Fruit fly (Drosophila melanogaster): Measurements from ENCODE around the gene Zw10.

The Zw10 gene

DNA sequence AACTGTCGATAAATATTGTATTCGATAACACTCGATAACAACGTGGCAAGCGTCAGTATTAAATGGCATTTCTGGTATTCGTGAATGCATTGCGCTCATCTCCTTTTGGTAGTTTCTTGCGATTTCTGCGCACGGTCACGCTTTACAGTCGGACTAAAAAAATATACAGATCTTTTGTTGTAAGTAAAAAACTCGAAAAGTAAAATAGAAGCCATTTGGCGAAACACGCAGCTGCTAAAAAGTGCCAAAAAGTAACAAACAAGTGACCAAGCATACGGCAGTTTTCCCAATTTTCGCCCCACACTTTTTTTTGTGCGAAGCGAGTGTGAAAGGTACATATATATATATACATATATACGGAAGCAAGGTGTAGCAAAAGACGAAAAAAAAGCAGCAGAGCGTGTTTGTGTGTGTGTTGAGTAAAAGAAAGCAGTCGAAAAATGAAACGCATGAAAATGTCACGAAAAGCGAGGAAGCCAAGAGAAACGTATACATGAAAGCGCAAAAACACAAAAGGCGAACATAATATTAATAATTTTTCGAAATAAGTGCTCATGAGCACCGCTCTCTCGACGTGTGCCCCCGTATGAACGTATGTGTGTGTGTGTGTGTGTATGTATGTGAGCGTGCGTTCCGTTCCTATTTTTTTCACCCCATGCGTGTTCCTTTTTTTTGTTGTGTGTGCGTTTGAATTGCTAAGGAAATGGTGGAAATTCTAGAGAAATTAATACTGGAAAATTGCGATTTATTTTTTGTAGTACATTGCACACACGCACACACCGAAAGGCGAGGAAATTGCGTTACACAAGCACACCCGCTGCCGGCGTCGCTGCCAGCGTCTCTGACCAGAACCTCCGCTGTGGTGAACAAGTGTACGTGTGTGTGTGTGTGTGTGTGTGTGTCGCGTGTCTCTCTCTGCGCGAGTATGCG is 30.1 kb downstream of the Zw10 start, which contains the start of gene sgg (continued):
- TF ChIP-seq CG1621 (tag; optimal IDR thresholded peaks at IDR 0.05) (no peak), Eip78C (GFP tag) (peak; percentile 71), CG11902 (GFP tag; optimal IDR thresholded peaks at IDR 0.05) (no peak), Hr4 (GFP tag; optimal IDR thresholded peaks at IDR 0.05) (no peak), svp (GFP tag) (no peak)

DNA sequence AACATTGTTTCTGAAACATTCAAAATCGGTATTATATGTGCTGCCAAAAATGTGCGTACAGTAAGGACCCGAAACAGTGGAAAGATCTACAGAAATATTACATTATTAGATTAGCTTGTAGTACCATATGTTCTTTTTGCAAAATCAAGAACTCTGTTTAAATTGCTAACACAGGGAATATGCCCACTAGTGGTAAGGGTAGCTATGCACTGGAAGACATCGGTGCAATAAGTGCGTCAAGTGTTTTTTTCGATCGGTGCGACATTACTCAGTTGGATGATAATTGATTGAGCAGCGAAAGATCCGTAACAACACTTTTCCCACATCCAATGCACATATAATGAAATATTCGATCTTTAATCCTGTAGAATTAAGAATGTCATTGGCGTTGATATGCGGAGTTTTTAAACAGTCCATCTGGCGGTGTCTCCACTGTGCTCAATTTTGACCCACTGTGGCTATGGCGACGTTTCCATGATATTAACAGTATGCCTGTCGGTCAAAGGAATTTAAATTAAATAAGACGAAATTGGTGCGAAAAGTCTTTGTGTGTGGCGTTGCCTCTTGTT is 31.2 kb downstream of the Zw10 start:
- TF ChIP-seq Ets21C (GFP tag; optimal IDR thresholded peaks at IDR 0.05) (no peak), topi (GFP tag; optimal IDR thresholded peaks at IDR 0.05) (peak; percentile 43), dac (GFP tag; optimal IDR thresholded peaks at IDR 0.05) (no peak), CG11294 (GFP tag; IDR thresholded peaks at IDR 0.05) (no peak), Sox15 (GFP tag; optimal IDR thresholded peaks at IDR 0.05) (no peak), CG6276 (GFP tag; optimal IDR thresholded peaks at IDR 0.05) (peak; percentile 3), CG8319 (GFP tag; optimal IDR thresholded peaks at IDR 0.05) (no peak), CG10631 (GFP tag; optimal IDR thresholded peaks at IDR 0.05) (no peak), Eip75B (GFP tag; optimal IDR thresholded peaks at IDR 0.05) (no peak), Met (GFP tag; optimal IDR thresholded peaks at IDR 0.05) (no peak), CG6854 (GFP tag; optimal IDR thresholded peaks at IDR 0.05) (no peak), acj6 (GFP tag; optimal IDR thresholded peaks at IDR 0.05) (no peak), cyc (GFP tag; optimal IDR thresholded peaks at IDR 0.05) (peak; percentile 26), spab (GFP tag; optimal IDR thresholded peaks at IDR 0.05) (peak; percentile 8), CG11902 (GFP tag; optimal IDR thresholded peaks at IDR 0.05) (no peak), CG8119 (GFP tag; IDR thresholded peaks at IDR 0.05) (no peak), CG31627 (GFP tag; optimal IDR thresholded peaks at IDR 0.05) (peak; percentile 32), CG4318 (GFP tag; optimal IDR thresholded peaks at IDR 0.05) (no peak), Hr4 (GFP tag; optimal IDR thresholded peaks at IDR 0.05) (no peak), eg (GFP tag; IDR thresholded peaks at IDR 0.05) (0 out of 3 replicates have a peak, but pooled peaks have one; percentile 52), CG3919 (GFP tag; optimal IDR thresholded peaks at IDR 0.05) (peak; percentile 7), Lpt (GFP tag; optimal IDR thresholded peaks at IDR 0.05) (no peak), CG6808 (GFP tag; optimal IDR thresholded peaks at IDR 0.05) (peak; percentile 5), Eip78C (GFP tag) (peak; percentile 78), CG3032 (tag; optimal IDR thresholded peaks at IDR 0.05) (no peak), CG32006 (GFP tag; optimal IDR thresholded peaks at IDR 0.05) (peak; percentile 44), CG9139 (GFP tag; optimal IDR thresholded peaks at IDR 0.05) (no peak), CG11762 (GFP tag; optimal IDR thresholded peaks at IDR 0.05; ENCODE audit: insufficient read depth) (no peak), Blimp-1 (GFP tag; optimal IDR thresholded peaks at IDR 0.05) (no peak), Hr39 (GFP tag; optimal IDR thresholded peaks at IDR 0.05) (peak; percentile 49), CG7368 (GFP tag; optimal IDR thresholded peaks at IDR 0.05) (no peak), Sox102F (GFP tag; optimal IDR thresholded peaks at IDR 0.05) (no peak), salr (GFP tag; optimal IDR thresholded peaks at IDR 0.05) (no peak), esn (GFP tag; optimal IDR thresholded peaks at IDR 0.05) (peak; percentile 49), lz (GFP tag; optimal IDR thresholded peaks at IDR 0.05) (peak; percentile 44), Sox14 (GFP tag; optimal IDR thresholded peaks at IDR 0.05) (peak; percentile 13), CG8632 (GFP tag; optimal IDR thresholded peaks at IDR 0.05) (no peak), CG10669 (GFP tag; optimal IDR thresholded peaks at IDR 0.05) (no peak), OdsH (GFP tag; optimal IDR thresholded peaks at IDR 0.05) (peak; percentile 34), net (GFP tag; optimal IDR thresholded peaks at IDR 0.05) (peak; percentile 24), Smox (GFP tag; optimal IDR thresholded peaks at IDR 0.05) (peak; percentile 35), ss (GFP tag; optimal IDR thresholded peaks at IDR 0.05) (no peak), CG6163 (GFP tag; IDR thresholded peaks at IDR 0.05) (peak; percentile 33; the same call in 1 of the 3 replicates), vri (GFP tag; optimal IDR thresholded peaks at IDR 0.05) (peak; percentile 15), Ets96B (tag; optimal IDR thresholded peaks at IDR 0.05) (no peak)

Measured in whole organism, prepupa.